Fruit fly (Drosophila melanogaster) whole organism, embryonic: ENCODE measurements around the gene ATPsynB.

ENCODE experiments used
- Abd-B ChIP-seq: fragments of 200-800 bp; sonication (Bioruptor generic); optimal IDR thresholded peaks from 2 replicates; lab custom pipeline; 2018; ENCODE audit warnings: missing biosample characterization, mild to moderate bottlenecking, missing genetic modification characterization, moderate library complexity
- CG11085 ChIP-seq: fragments of 200-800 bp; sonication (Bioruptor generic); IDR thresholded peaks from 2 replicates; pipeline ENCODE4 v1.3.6; 2022; ENCODE audit warnings: missing biosample characterization, missing genetic modification characterization
- CG12219 ChIP-seq: fragments of 200-800 bp; sonication (Bioruptor generic); optimal IDR thresholded peaks from 3 replicates; lab custom pipeline; 2018; ENCODE audit warnings: missing biosample characterization, mild to moderate bottlenecking, missing genetic modification characterization
- CG14667 ChIP-seq: fragments of 200-800 bp; sonication (Bioruptor generic); IDR thresholded peaks from 2 replicates; pipeline ENCODE4 v1.3.6; 2022; ENCODE audit warnings: missing biosample characterization, missing genetic modification characterization
- CG14710 ChIP-seq: fragments of 200-800 bp; sonication (Bioruptor generic); optimal IDR thresholded peaks from 3 replicates; lab custom pipeline; 2019; ENCODE audit warnings: missing biosample characterization, mild to moderate bottlenecking, missing genetic modification characterization, moderate library complexity
- CG15011 ChIP-seq: fragments of 200-800 bp; sonication (Bioruptor generic); optimal IDR thresholded peaks from 3 replicates; lab custom pipeline; 2018; ENCODE audit warnings: missing biosample characterization, mild to moderate bottlenecking, missing genetic modification characterization
- CG1603 ChIP-seq: fragments of 200-800 bp; sonication (Bioruptor generic); optimal IDR thresholded peaks from 2 replicates; lab custom pipeline; 2019; ENCODE audit warnings: missing biosample characterization, mild to moderate bottlenecking, missing genetic modification characterization, moderate library complexity
- CG1832 ChIP-seq: fragments of 200-800 bp; sonication (Bioruptor generic); optimal IDR thresholded peaks from 2 replicates; lab custom pipeline; 2017; ENCODE audit warnings: missing biosample characterization, mild to moderate bottlenecking, missing genetic modification characterization, inconsistent platforms
- CG18476 ChIP-seq: fragments of 200-800 bp; sonication (Bioruptor generic); optimal IDR thresholded peaks from 2 replicates; lab custom pipeline; 2016; ENCODE audit warnings: missing biosample characterization, mild to moderate bottlenecking, missing genetic modification characterization
- CG31365 ChIP-seq: fragments of 200-800 bp; sonication (Bioruptor generic); optimal IDR thresholded peaks from 2 replicates; lab custom pipeline; 2018; ENCODE audit warnings: missing biosample characterization, mild to moderate bottlenecking, missing genetic modification characterization
- CG4282 ChIP-seq: fragments of 200-800 bp; sonication (Bioruptor generic); optimal IDR thresholded peaks from 2 replicates; lab custom pipeline; 2016; ENCODE audit warnings: missing biosample characterization, missing genetic modification characterization
- CG6654 ChIP-seq: fragments of 200-800 bp; sonication (Bioruptor generic); optimal IDR thresholded peaks from 2 replicates; lab custom pipeline; 2017; ENCODE audit warnings: missing biosample characterization, mild to moderate bottlenecking, missing genetic modification characterization
- CG7839 ChIP-seq: fragments of 200-800 bp; sonication (Bioruptor generic); optimal IDR thresholded peaks from 3 replicates; lab custom pipeline; 2018; ENCODE audit warnings: missing biosample characterization, mild to moderate bottlenecking, missing genetic modification characterization, moderate library complexity
- CG7987 ChIP-seq: fragments of 200-800 bp; sonication (Bioruptor generic); optimal IDR thresholded peaks from 2 replicates; lab custom pipeline; 2018; ENCODE audit warnings: missing biosample characterization, mild to moderate bottlenecking, missing genetic modification characterization, moderate library complexity
- CG9437 ChIP-seq: fragments of 200-800 bp; sonication (Bioruptor generic); optimal IDR thresholded peaks from 2 replicates; lab custom pipeline; 2018; ENCODE audit warnings: missing biosample characterization, mild to moderate bottlenecking, missing genetic modification characterization
- CG9932 ChIP-seq: fragments of 200-800 bp; sonication (Bioruptor generic); IDR thresholded peaks from 2 replicates; pipeline ENCODE4 v1.3.6; 2022; ENCODE audit warnings: missing biosample characterization, missing genetic modification characterization
- Dp ChIP-seq: fragments of 200-800 bp; sonication (Bioruptor generic); optimal IDR thresholded peaks from 2 replicates; lab custom pipeline; 2018; ENCODE audit warnings: missing biosample characterization, mild to moderate bottlenecking, missing genetic modification characterization, moderate library complexity
- ERR ChIP-seq: fragments of 200-800 bp; sonication (Bioruptor generic); optimal IDR thresholded peaks from 2 replicates; lab custom pipeline; 2016; ENCODE audit warnings: missing biosample characterization, missing genetic modification characterization
- Eip74EF ChIP-seq, 2 experiments: fragments of 200-800 bp in 1 of 2; fragments of >200 bp in 1 of 2; sonication (Bioruptor generic) in 1 of 2; optimal IDR thresholded peaks; 2 replicates each; lab custom pipeline; 2017 to 2019; ENCODE audit warnings: missing biosample characterization in 2 of 2, missing genetic modification characterization in 2 of 2, mild to moderate bottlenecking in 1 of 2, moderate library complexity in 1 of 2
- Ets65A ChIP-seq: fragments of 200-800 bp; sonication (Bioruptor generic); peaks from one replicate; lab custom pipeline; 2016; ENCODE audit warnings: missing biosample characterization, missing genetic modification characterization
- Fer2 ChIP-seq: fragments of 200-800 bp; sonication (Bioruptor generic); optimal IDR thresholded peaks from 2 replicates; lab custom pipeline; 2018; ENCODE audit warnings: missing biosample characterization, mild to moderate bottlenecking, missing genetic modification characterization, moderate library complexity
- Hr51 ChIP-seq, 2 experiments: fragments of 200-800 bp; sonication (Bioruptor generic); optimal IDR thresholded peaks; 2 replicates in 1 of 2; 3 replicates in 1 of 2; lab custom pipeline; 2016 to 2018; ENCODE audit warnings: missing biosample characterization in 2 of 2, missing genetic modification characterization in 2 of 2, mild to moderate bottlenecking in 1 of 2, moderate library complexity in 1 of 2
- MBD-R2 ChIP-seq: fragments of 200-800 bp; sonication (Bioruptor generic); IDR thresholded peaks from 2 replicates; pipeline ENCODE4 v1.3.6; 2022; ENCODE audit warnings: missing biosample characterization, missing genetic modification characterization
- Oli ChIP-seq: fragments of 200-800 bp; sonication (Bioruptor generic); optimal IDR thresholded peaks from 2 replicates; lab custom pipeline; 2018; ENCODE audit warnings: missing biosample characterization, mild to moderate bottlenecking, missing genetic modification characterization, moderate library complexity
- Optix ChIP-seq: fragments of 200-800 bp; sonication (Bioruptor generic); IDR thresholded peaks from 3 replicates; pipeline ENCODE4 v1.3.6; 2022; ENCODE audit warnings: missing biosample characterization, missing genetic modification characterization
- PHDP ChIP-seq: fragments of 200-800 bp; sonication (Bioruptor generic); optimal IDR thresholded peaks from 3 replicates; lab custom pipeline; 2018; ENCODE audit warnings: missing biosample characterization, mild to moderate bottlenecking, missing genetic modification characterization, moderate library complexity
- Side ChIP-seq: fragments of 200-800 bp; sonication (Bioruptor generic); optimal IDR thresholded peaks from 2 replicates; lab custom pipeline; 2016; ENCODE audit warnings: missing biosample characterization, missing genetic modification characterization
- Sry-β ChIP-seq: fragments of 200-800 bp; sonication (Bioruptor generic); optimal IDR thresholded peaks from 2 replicates; lab custom pipeline; 2018; ENCODE audit warnings: missing biosample characterization, mild to moderate bottlenecking, missing genetic modification characterization, moderate library complexity
- al ChIP-seq: fragments of 200-800 bp; sonication (Bioruptor generic); IDR thresholded peaks from 2 replicates; pipeline ENCODE4 v1.3.6; 2022; ENCODE audit warnings: missing biosample characterization, missing genetic modification characterization
- amos ChIP-seq: fragments of 200-800 bp; sonication (Bioruptor generic); IDR thresholded peaks from 2 replicates; pipeline ENCODE4 v1.3.6; 2022; ENCODE audit warnings: missing biosample characterization, missing genetic modification characterization; ENCODE audit not compliant: partially characterized antibody
- aop ChIP-seq: fragments of 200-800 bp; sonication (Bioruptor generic); IDR thresholded peaks from 2 replicates; pipeline ENCODE4 v1.3.6; 2022; ENCODE audit warnings: missing biosample characterization, missing genetic modification characterization
- ato ChIP-seq: fragments of 200-800 bp; sonication (Bioruptor generic); IDR thresholded peaks from 2 replicates; pipeline ENCODE4 v1.3.6; 2022; ENCODE audit warnings: missing biosample characterization, missing genetic modification characterization; ENCODE audit not compliant: partially characterized antibody
- bcd ChIP-seq: fragments of 200-800 bp; sonication (Bioruptor generic); optimal IDR thresholded peaks from 2 replicates; lab custom pipeline; 2017; ENCODE audit warnings: missing biosample characterization, mild to moderate bottlenecking, missing genetic modification characterization
- bsh ChIP-seq, 2 experiments: fragments of 200-800 bp; sonication (Bioruptor generic); optimal IDR thresholded peaks; 2 replicates each; lab custom pipeline; 2017 to 2018; ENCODE audit warnings: mild to moderate bottlenecking in 2 of 2, missing biosample characterization in 2 of 2, missing genetic modification characterization in 2 of 2, moderate library complexity in 1 of 2
- dm ChIP-seq: fragments of 200-800 bp; sonication (Bioruptor generic); optimal IDR thresholded peaks from 3 replicates; lab custom pipeline; 2016; ENCODE audit warnings: missing biosample characterization, missing genetic modification characterization
- dmrt11E ChIP-seq: fragments of 200-800 bp; sonication (Bioruptor generic); optimal IDR thresholded peaks from 3 replicates; lab custom pipeline; 2018; ENCODE audit warnings: missing biosample characterization, mild to moderate bottlenecking, missing genetic modification characterization, moderate library complexity
- emc ChIP-seq: fragments of 200-800 bp; sonication (Bioruptor generic); optimal IDR thresholded peaks from 2 replicates; lab custom pipeline; 2016; ENCODE audit warnings: missing biosample characterization, missing genetic modification characterization
- eve ChIP-seq, 2 experiments: fragments of >200 bp; optimal IDR thresholded peaks; 2 replicates each; lab custom pipeline; 2017; ENCODE audit warnings: missing biosample characterization in 2 of 2, missing genetic modification characterization in 2 of 2
- ftz-f1 ChIP-seq: fragments of 200-800 bp; sonication (Bioruptor generic); optimal IDR thresholded peaks from 2 replicates; lab custom pipeline; 2016; ENCODE audit warnings: missing biosample characterization, missing genetic modification characterization
- fu2 ChIP-seq: fragments of 200-800 bp; sonication (Bioruptor generic); optimal IDR thresholded peaks from 2 replicates; lab custom pipeline; 2016; ENCODE audit warnings: missing biosample characterization, missing genetic modification characterization
- gem ChIP-seq: fragments of 200-800 bp; sonication (Bioruptor generic); optimal IDR thresholded peaks from 2 replicates; lab custom pipeline; 2019; ENCODE audit warnings: missing biosample characterization, mild to moderate bottlenecking, missing genetic modification characterization, moderate library complexity
- gfzf ChIP-seq: fragments of 200-800 bp; sonication (Bioruptor generic); optimal IDR thresholded peaks from 2 replicates; lab custom pipeline; 2016; ENCODE audit warnings: missing biosample characterization, mild to moderate bottlenecking, missing genetic modification characterization, moderate library complexity
- her ChIP-seq: fragments of 200-800 bp; sonication (Bioruptor generic); optimal IDR thresholded peaks from 2 replicates; lab custom pipeline; 2016; ENCODE audit warnings: missing biosample characterization, missing genetic modification characterization
- insv ChIP-seq, 2 experiments: fragments of 200-800 bp; sonication (Bioruptor generic); optimal IDR thresholded peaks; 3 replicates each; lab custom pipeline; 2016 to 2018; ENCODE audit warnings: missing biosample characterization in 2 of 2, missing genetic modification characterization in 2 of 2
- kah ChIP-seq: fragments of 200-800 bp; sonication (Bioruptor generic); optimal IDR thresholded peaks from 2 replicates; lab custom pipeline; 2018; ENCODE audit warnings: missing biosample characterization, mild to moderate bottlenecking, missing genetic modification characterization
- nmo ChIP-seq: fragments of 200-800 bp; sonication (Bioruptor generic); optimal IDR thresholded peaks from 2 replicates; lab custom pipeline; 2018; ENCODE audit warnings: missing biosample characterization, mild to moderate bottlenecking, missing genetic modification characterization, moderate library complexity
- psq ChIP-seq: fragments of 200-800 bp; sonication (Bioruptor generic); optimal IDR thresholded peaks from 2 replicates; lab custom pipeline; 2017; ENCODE audit warnings: missing biosample characterization, missing genetic modification characterization
- pzg ChIP-seq: fragments of 200-800 bp; sonication (Bioruptor generic); optimal IDR thresholded peaks from 3 replicates; lab custom pipeline; 2018; ENCODE audit warnings: missing biosample characterization, mild to moderate bottlenecking, missing genetic modification characterization, moderate library complexity
- tna ChIP-seq: fragments of 200-800 bp; sonication (Bioruptor generic); IDR thresholded peaks from 2 replicates; pipeline ENCODE4 v1.3.6; 2022; ENCODE audit warnings: missing biosample characterization, missing genetic modification characterization; ENCODE audit not compliant: partially characterized antibody
- wdn ChIP-seq: fragments of 200-800 bp; sonication (Bioruptor generic); IDR thresholded peaks from 2 replicates; pipeline ENCODE4 v1.3.6; 2022; ENCODE audit warnings: missing biosample characterization, missing genetic modification characterization

The ATPsynB gene

DNA sequence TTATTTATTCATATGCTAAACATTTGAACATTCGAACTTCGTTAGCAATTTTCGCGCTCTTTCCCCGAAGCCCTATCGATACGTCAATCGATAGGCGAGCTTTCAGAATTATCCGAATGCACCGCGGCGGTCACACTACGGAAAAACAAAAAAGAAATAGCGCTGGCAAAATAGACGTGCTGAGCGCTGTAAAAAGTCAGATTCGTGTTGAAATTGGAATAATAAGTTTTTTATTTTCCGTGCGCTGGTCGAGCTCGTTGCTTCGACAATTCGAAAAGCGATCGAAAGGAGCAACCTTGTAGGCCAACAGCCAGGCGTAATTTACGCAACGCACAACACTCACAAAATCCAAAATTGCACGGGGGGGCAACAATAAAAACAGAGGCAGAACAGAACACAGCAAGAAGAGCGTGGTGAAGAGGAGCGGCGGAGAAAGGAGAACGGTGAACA lies 31.6 kb upstream of the ATPsynB start, which contains the start of gene Ubc4 (continued):
- no peak for TF ChIP-seq CG9437
- TF ChIP-seq ftz-f1 = no peak
- peak; percentile 97 for TF ChIP-seq Dp (GFP tag; lab: Kevin White, UChicago)
- peak; percentile 38 for TF ChIP-seq Sry-β
- peak; percentile 19 for TF ChIP-seq her
- TF ChIP-seq CG6654 (GFP tag; lab: Kevin White, UChicago) = no peak
- TF ChIP-seq Optix = no peak
- TF ChIP-seq CG18476 (GFP tag; lab: Kevin White, UChicago) = no peak
- no peak for TF ChIP-seq CG31365 (tag; lab: Kevin White, UChicago)
- no peak for TF ChIP-seq eve (GFP tag; optimal IDR thresholded peaks at IDR 0.05; lab: Kevin White, UChicago)
- TF ChIP-seq psq (GFP tag; lab: Kevin White, UChicago) = no peak
- TF ChIP-seq tna (GFP tag; lab: Robert Waterston, UW) = peak; percentile 71
- no peak for TF ChIP-seq aop (GFP tag; lab: Robert Waterston, UW)
- no peak for TF ChIP-seq fu2
- no peak for TF ChIP-seq emc (GFP tag; lab: Kevin White, UChicago)
- TF ChIP-seq bcd (GFP tag; lab: Kevin White, UChicago) = no peak
- TF ChIP-seq CG7987 (GFP tag; lab: Kevin White, UChicago) = peak; percentile 3
- no peak for TF ChIP-seq CG7839
- TF ChIP-seq al (GFP tag; lab: Robert Waterston, UW) = no peak
- TF ChIP-seq CG11085 (GFP tag; lab: Robert Waterston, UW) = no peak
- TF ChIP-seq CG1832 (GFP tag; lab: Kevin White, UChicago) = no peak
- TF ChIP-seq PHDP (tag; lab: Kevin White, UChicago) = peak; percentile 7
- no peak for TF ChIP-seq wdn
- peak; percentile 5 for TF ChIP-seq Abd-B
- peak; percentile 82 for TF ChIP-seq gfzf (GFP tag; lab: Kevin White, UChicago)
- TF ChIP-seq nmo (GFP tag; lab: Kevin White, UChicago) = peak; percentile 10
- peak; percentile 49 for TF ChIP-seq Ets65A (GFP tag; lab: Kevin White, UChicago)
- TF ChIP-seq pzg (GFP tag; lab: Kevin White, UChicago) = peak; percentile 92
- TF ChIP-seq gem = no peak
- no peak for TF ChIP-seq bsh (GFP tag; optimal IDR thresholded peaks at IDR 0.05; lab: Kevin White, UChicago)
- TF ChIP-seq dmrt11E (tag; lab: Kevin White, UChicago) = no peak
- no peak for TF ChIP-seq Hr51 (GFP tag; optimal IDR thresholded peaks at IDR 0.05; lab: Kevin White, UChicago)
- TF ChIP-seq amos (GFP tag; lab: Robert Waterston, UW) = peak; percentile 91; the same call in 1 of the 2 replicates
- no peak for TF ChIP-seq Eip74EF (GFP tag; optimal IDR thresholded peaks at IDR 0.05; lab: Kevin White, UChicago)
- TF ChIP-seq Side (GFP tag; lab: Kevin White, UChicago) = peak; percentile 32
- TF ChIP-seq CG9932 (GFP tag; lab: Robert Waterston, UW) = peak; percentile 48; the same call in 1 of the 2 replicates
- TF ChIP-seq Oli (tag; lab: Kevin White, UChicago) = no peak
- peak; percentile 8 for TF ChIP-seq ERR
- TF ChIP-seq dm (GFP tag; lab: Kevin White, UChicago) = peak; percentile 36
- peak; percentile 56 for TF ChIP-seq CG1603 (tag; lab: Kevin White, UChicago)
- no peak for TF ChIP-seq CG15011 (GFP tag; lab: Kevin White, UChicago)
- TF ChIP-seq kah (GFP tag; lab: Kevin White, UChicago) = no peak
- peak; percentile 12 for TF ChIP-seq CG14710 (tag; lab: Kevin White, UChicago)
- TF ChIP-seq CG14667 (GFP tag; lab: Robert Waterston, UW) = no peak
- peak; percentile 56; the same call in 1 of the 2 replicates for TF ChIP-seq MBD-R2
- peak; percentile 77 for TF ChIP-seq ato (GFP tag; lab: Robert Waterston, UW)
- TF ChIP-seq CG4282 = no peak
- no peak for TF ChIP-seq Fer2 (tag; lab: Kevin White, UChicago)
- TF ChIP-seq CG12219 (GFP tag; lab: Kevin White, UChicago) = no peak
- TF ChIP-seq insv (GFP tag; optimal IDR thresholded peaks at IDR 0.05; lab: Kevin White, UChicago) = no peak
